Worm (Caenorhabditis elegans) whole organism, late embryonic: ENCODE results near the gene F56C9.10.

ENCODE experiments used
- C08G9.2 ChIP-seq: sonication (generic microtip); optimal IDR thresholded peaks from 2 replicates; lab custom pipeline; 2016; ENCODE audit warnings: mild to moderate bottlenecking, missing genetic modification characterization, moderate library complexity, missing compliant biosample characterization
- C38D4.7 ChIP-seq: fragments of 200-800 bp; sonication (Bioruptor generic); optimal IDR thresholded peaks from 2 replicates; lab custom pipeline; 2018; ENCODE audit warnings: mild to moderate bottlenecking, missing genetic modification characterization, moderate library complexity, missing compliant biosample characterization
- F13H6.1 ChIP-seq: sonication (generic microtip); optimal IDR thresholded peaks from 2 replicates; lab custom pipeline; 2016; ENCODE audit warnings: missing genetic modification characterization, missing compliant biosample characterization
- ama-1 ChIP-seq: fragments of 150-350 bp; optimal IDR thresholded peaks from 2 replicates; lab custom pipeline; 2014
- ceh-19 ChIP-seq: fragments of 200-800 bp; sonication (Bioruptor generic); optimal IDR thresholded peaks from 2 replicates; lab custom pipeline; 2018; ENCODE audit warnings: mild to moderate bottlenecking, missing genetic modification characterization, missing compliant biosample characterization
- ceh-2 ChIP-seq: sonication (generic microtip); optimal IDR thresholded peaks from 2 replicates; lab custom pipeline; 2016; ENCODE audit warnings: missing genotype, missing genetic modification characterization, missing compliant biosample characterization
- dve-1 ChIP-seq: sonication (generic microtip); optimal IDR thresholded peaks from 2 replicates; lab custom pipeline; 2017; ENCODE audit warnings: antibody characterized with exemption, mild to moderate bottlenecking, missing genetic modification characterization, missing compliant biosample characterization
- ets-4 ChIP-seq: sonication (generic microtip); optimal IDR thresholded peaks from 2 replicates; lab custom pipeline; 2016; ENCODE audit warnings: missing genetic modification characterization, missing compliant biosample characterization
- hlh-13 ChIP-seq: fragments of 200-800 bp; sonication (Bioruptor generic); optimal IDR thresholded peaks from 2 replicates; lab custom pipeline; 2018; ENCODE audit warnings: mild to moderate bottlenecking, missing genetic modification characterization, missing compliant biosample characterization
- hlh-8 ChIP-seq: sonication (generic microtip); optimal IDR thresholded peaks from 2 replicates; lab custom pipeline; 2016; ENCODE audit warnings: missing genotype, missing genetic modification characterization, missing compliant biosample characterization
- mec-3 ChIP-seq: sonication (generic microtip); optimal IDR thresholded peaks from 2 replicates; lab custom pipeline; 2016; ENCODE audit warnings: borderline replicate concordance, missing genetic modification characterization, missing compliant biosample characterization
- nfya-1 ChIP-seq: sonication (generic microtip); optimal IDR thresholded peaks from 2 replicates; lab custom pipeline; 2017; ENCODE audit warnings: missing genetic modification characterization, mild to moderate bottlenecking, missing compliant biosample characterization, antibody characterized with exemption, moderate library complexity
- rnt-1 ChIP-seq: sonication (generic microtip); optimal IDR thresholded peaks from 2 replicates; lab custom pipeline; 2016; ENCODE audit warnings: missing genetic modification characterization, missing compliant biosample characterization
- tbx-2 ChIP-seq: sonication (generic microtip); optimal IDR thresholded peaks from 2 replicates; lab custom pipeline; 2016; ENCODE audit warnings: missing genetic modification characterization, missing compliant biosample characterization

- TF ChIP-seq mec-3 (tag; lab: Kevin White, UChicago) (no peak), ets-4 (no peak), hlh-13 (GFP tag; lab: Kevin White, UChicago) (no peak), hlh-8 (tag; lab: Kevin White, UChicago) (no peak), nfya-1 (no peak), C38D4.7 (GFP tag; lab: Kevin White, UChicago) (no peak), ama-1 (lab: Kevin White, UChicago) (no peak), C08G9.2 (no peak), ceh-2 (tag; lab: Kevin White, UChicago) (no peak), ceh-19 (GFP tag; lab: Kevin White, UChicago) (no peak), F13H6.1 (tag; lab: Kevin White, UChicago) (no peak), tbx-2 (no peak), dve-1 (tag; lab: Kevin White, UChicago) (no peak), rnt-1 (tag; lab: Kevin White, UChicago) (no peak)
Measured at ce11 chrIII:7296092-7296668, 38.9 kb downstream of the F56C9.10 start.
